Worm (Caenorhabditis elegans) whole organism, young adult: ENCODE measurements around the gene glb-9.

Experiments used
- B0019.2 ChIP-seq: fragments of 200-800 bp; sonication (Bioruptor generic); conservative IDR thresholded peaks from 2 replicates; pipeline ENCODE4 v1.3.6; 2022; ENCODE audit warnings: missing genetic modification reagents, missing genetic modification characterization, missing compliant biosample characterization
- B0336.3 ChIP-seq: fragments of 200-800 bp; sonication (Bioruptor generic); IDR thresholded peaks from 2 replicates; pipeline ENCODE4 v1.3.6; 2022; ENCODE audit warnings: missing genetic modification characterization, missing compliant biosample characterization
- C06A6.2 ChIP-seq: fragments of 200-800 bp; sonication (Bioruptor generic); conservative IDR thresholded peaks from 2 replicates; pipeline ENCODE4 v1.3.6; 2022; ENCODE audit warnings: missing genetic modification characterization, missing compliant biosample characterization
- F22D6.2 ChIP-seq: sonication (generic microtip); optimal IDR thresholded peaks from 2 replicates; lab custom pipeline; 2016; ENCODE audit warnings: mild to moderate bottlenecking, missing genetic modification characterization, missing compliant biosample characterization
- F23B12.7 ChIP-seq: sonication (generic microtip); optimal IDR thresholded peaks from 2 replicates; lab custom pipeline; 2017; ENCODE audit warnings: missing genetic modification characterization, mild to moderate bottlenecking, missing compliant biosample characterization, antibody characterized with exemption, moderate library complexity; ENCODE audit not compliant: insufficient read depth
- F49E8.2 ChIP-seq: sonication (generic microtip); optimal IDR thresholded peaks from 3 replicates; lab custom pipeline; 2017; ENCODE audit warnings: missing genetic modification characterization, mild to moderate bottlenecking, missing compliant biosample characterization, antibody characterized with exemption, moderate library complexity; ENCODE audit not compliant: insufficient read depth
- T07F8.4 ChIP-seq: sonication (generic microtip); optimal IDR thresholded peaks from 2 replicates; lab custom pipeline; 2016; ENCODE audit warnings: mild to moderate bottlenecking, missing genetic modification characterization, moderate library complexity, missing compliant biosample characterization
- Y53G8AR.9 ChIP-seq: fragments of 200-800 bp; sonication (Bioruptor generic); conservative IDR thresholded peaks from 2 replicates; pipeline ENCODE4 v1.3.6; 2022; ENCODE audit warnings: missing genetic modification reagents, missing genetic modification characterization, missing compliant biosample characterization
- Y56A3A.18 ChIP-seq: fragments of 200-800 bp; sonication (Bioruptor generic); IDR thresholded peaks from 2 replicates; pipeline ENCODE4 v1.3.6; 2022; ENCODE audit warnings: missing genetic modification reagents, missing genetic modification characterization, missing compliant biosample characterization
- Y79H2A.3 ChIP-seq: fragments of 200-800 bp; sonication (Bioruptor generic); conservative IDR thresholded peaks from 2 replicates; pipeline ENCODE4 v1.3.6; 2022; ENCODE audit warnings: missing genetic modification reagents, missing genetic modification characterization, missing compliant biosample characterization
- Y95B8A.8 ChIP-seq: fragments of 200-800 bp; sonication (Bioruptor generic); IDR thresholded peaks from 2 replicates; pipeline ENCODE4 v1.3.6; 2022; ENCODE audit warnings: missing genetic modification reagents, missing genetic modification characterization, missing compliant biosample characterization
- akir-1 ChIP-seq: fragments of 200-800 bp; sonication (Bioruptor generic); optimal IDR thresholded peaks from 2 replicates; lab custom pipeline; 2018; ENCODE audit warnings: mild to moderate bottlenecking, missing genetic modification characterization, moderate library complexity, missing compliant biosample characterization
- aptf-3 ChIP-seq: fragments of 200-800 bp; sonication (Bioruptor generic); IDR thresholded peaks from 2 replicates; pipeline ENCODE4 v1.3.6; 2022; ENCODE audit warnings: missing genetic modification characterization, missing compliant biosample characterization
- ccch-3 ChIP-seq: fragments of 200-800 bp; sonication (Bioruptor generic); optimal IDR thresholded peaks from 2 replicates; lab custom pipeline; 2018; ENCODE audit warnings: mild to moderate bottlenecking, missing genetic modification characterization, missing compliant biosample characterization
- cebp-2 ChIP-seq: fragments of 200-800 bp; sonication (Bioruptor generic); IDR thresholded peaks from 2 replicates; pipeline ENCODE4 v1.3.6; 2022; ENCODE audit warnings: missing genetic modification characterization, missing compliant biosample characterization
- ceh-100 ChIP-seq: fragments of 200-800 bp; sonication (Bioruptor generic); IDR thresholded peaks from 2 replicates; pipeline ENCODE4 v1.3.6; 2022; ENCODE audit warnings: missing genetic modification reagents, missing genetic modification characterization, missing compliant biosample characterization
- ceh-40 ChIP-seq: fragments of 200-800 bp; sonication (Bioruptor generic); IDR thresholded peaks from 2 replicates; pipeline ENCODE4 v1.3.6; 2022; ENCODE audit warnings: missing genetic modification characterization, missing compliant biosample characterization
- ceh-58 ChIP-seq: fragments of 200-800 bp; sonication (Bioruptor generic); IDR thresholded peaks from 2 replicates; pipeline ENCODE4 v1.3.6; 2022; ENCODE audit warnings: missing genetic modification characterization, missing compliant biosample characterization
- ceh-79 ChIP-seq: sonication (generic microtip); optimal IDR thresholded peaks from 2 replicates; lab custom pipeline; 2017; ENCODE audit warnings: mild to moderate bottlenecking, missing genetic modification characterization, missing compliant biosample characterization
- ceh-91 ChIP-seq: fragments of 200-800 bp; sonication (Bioruptor generic); IDR thresholded peaks from 2 replicates; pipeline ENCODE4 v1.3.6; 2022; ENCODE audit warnings: missing genetic modification reagents, missing genetic modification characterization, missing compliant biosample characterization
- chd-7 ChIP-seq: sonication (generic microtip); optimal IDR thresholded peaks from 2 replicates; lab custom pipeline; 2016; ENCODE audit warnings: mild to moderate bottlenecking, missing genetic modification characterization, moderate library complexity, missing compliant biosample characterization
- die-1 ChIP-seq: sonication (generic microtip); optimal IDR thresholded peaks from 2 replicates; lab custom pipeline; 2016; ENCODE audit warnings: missing genotype, mild to moderate bottlenecking, missing genetic modification characterization, missing compliant biosample characterization
- dox-1 ChIP-seq: fragments of 200-800 bp; sonication (Bioruptor generic); IDR thresholded peaks from 2 replicates; pipeline ENCODE4 v1.3.6; 2022; ENCODE audit warnings: missing genetic modification reagents, missing genetic modification characterization, missing compliant biosample characterization
- ekl-4 ChIP-seq: fragments of 200-800 bp; sonication (Bioruptor generic); IDR thresholded peaks from 2 replicates; pipeline ENCODE4 v1.3.6; 2022; ENCODE audit warnings: missing genetic modification reagents, missing genetic modification characterization, missing compliant biosample characterization
- fkh-3 ChIP-seq: sonication (generic microtip); optimal IDR thresholded peaks from 2 replicates; lab custom pipeline; 2016; ENCODE audit warnings: mild to moderate bottlenecking, missing genetic modification characterization, missing compliant biosample characterization
- him-1 ChIP-seq: sonication (generic microtip); optimal IDR thresholded peaks from 2 replicates; lab custom pipeline; 2016; ENCODE audit warnings: missing genotype, missing genetic modification reagents, missing genetic modification characterization, missing compliant biosample characterization
- hlh-26 ChIP-seq: fragments of 200-800 bp; sonication (Bioruptor generic); conservative IDR thresholded peaks from 2 replicates; pipeline ENCODE4 v1.3.6; 2022; ENCODE audit warnings: missing genetic modification reagents, missing genetic modification characterization, missing compliant biosample characterization
- lin-35 ChIP-seq, 3 experiments: fragments of 150-350 bp in 2 of 3; sonication (generic microtip) in 1 of 3; optimal IDR thresholded peaks; 2 replicates each; lab custom pipeline; 2014 to 2018; ENCODE audit warnings: missing biosample characterization in 3 of 3, missing genetic modification characterization in 3 of 3, missing genetic modification reagents in 3 of 3
- lin-54 ChIP-seq: fragments of 200-800 bp; sonication (Bioruptor generic); optimal IDR thresholded peaks from 2 replicates; lab custom pipeline; 2018; ENCODE audit warnings: mild to moderate bottlenecking, missing genetic modification characterization, missing compliant biosample characterization
- madf-3 ChIP-seq: fragments of 200-800 bp; sonication (Bioruptor generic); IDR thresholded peaks from 2 replicates; pipeline ENCODE4 v1.3.6; 2022; ENCODE audit warnings: missing genetic modification reagents, missing genetic modification characterization, missing compliant biosample characterization
- madf-6 ChIP-seq: fragments of 200-800 bp; sonication (Bioruptor generic); IDR thresholded peaks from 2 replicates; pipeline ENCODE4 v1.3.6; 2022; ENCODE audit warnings: missing genetic modification reagents, missing genetic modification characterization, missing compliant biosample characterization
- mcd-1 ChIP-seq: fragments of 200-800 bp; sonication (Bioruptor generic); IDR thresholded peaks from 2 replicates; pipeline ENCODE4 v1.3.6; 2022; ENCODE audit warnings: missing genetic modification reagents, missing genetic modification characterization, missing compliant biosample characterization
- mxl-1 ChIP-seq: sonication (generic microtip); optimal IDR thresholded peaks from 2 replicates; lab custom pipeline; 2016; ENCODE audit warnings: missing genetic modification characterization, missing compliant biosample characterization
- nfya-1 ChIP-seq: sonication (generic microtip); optimal IDR thresholded peaks from 2 replicates; lab custom pipeline; 2017; ENCODE audit warnings: antibody characterized with exemption, missing compliant biosample characterization, missing genetic modification characterization, borderline replicate concordance; ENCODE audit not compliant: insufficient read depth
- nhr-120 ChIP-seq: fragments of 200-800 bp; sonication (Bioruptor generic); IDR thresholded peaks from 2 replicates; pipeline ENCODE4 v1.3.6; 2022; ENCODE audit warnings: missing genetic modification characterization, missing compliant biosample characterization
- nhr-179 ChIP-seq: sonication (generic microtip); optimal IDR thresholded peaks from 2 replicates; lab custom pipeline; 2016; ENCODE audit warnings: mild to moderate bottlenecking, missing genetic modification characterization, missing compliant biosample characterization
- nhr-27 ChIP-seq: fragments of 200-800 bp; sonication (Bioruptor generic); optimal IDR thresholded peaks from 2 replicates; lab custom pipeline; 2018; ENCODE audit warnings: mild to moderate bottlenecking, missing genetic modification characterization, moderate library complexity, missing compliant biosample characterization
- pbrm-1 ChIP-seq: fragments of 200-800 bp; sonication (Bioruptor generic); IDR thresholded peaks from 2 replicates; pipeline ENCODE4 v1.3.6; 2022; ENCODE audit warnings: missing genetic modification reagents, missing genetic modification characterization, missing compliant biosample characterization
- rpc-1 ChIP-seq, 2 experiments: fragments of 150-350 bp in 1 of 2; sonication (generic microtip) in 1 of 2; optimal IDR thresholded peaks; 2 replicates each; lab custom pipeline; 2014 to 2018; ENCODE audit warnings: missing biosample characterization in 1 of 2, missing genetic modification characterization in 1 of 2, missing genetic modification reagents in 1 of 2, missing genotype in 1 of 2
- sea-2 ChIP-seq: fragments of 200-800 bp; sonication (Bioruptor generic); IDR thresholded peaks from 2 replicates; pipeline ENCODE4 v1.3.6; 2022; ENCODE audit warnings: missing genetic modification characterization, missing compliant biosample characterization
- snpc-1.1 ChIP-seq: sonication (generic microtip); optimal IDR thresholded peaks from 2 replicates; lab custom pipeline; 2017; ENCODE audit warnings: missing genetic modification characterization, mild to moderate bottlenecking, missing compliant biosample characterization, antibody characterized with exemption, moderate library complexity, missing genotype, missing genetic modification reagents; ENCODE audit not compliant: insufficient read depth
- snpc-1.3 ChIP-seq: sonication (generic microtip); optimal IDR thresholded peaks from 2 replicates; lab custom pipeline; 2017; ENCODE audit warnings: missing genetic modification characterization, mild to moderate bottlenecking, missing compliant biosample characterization, antibody characterized with exemption, moderate library complexity, missing genotype, missing genetic modification reagents; ENCODE audit not compliant: insufficient read depth
- snpc-3.4 ChIP-seq: sonication (generic microtip); optimal IDR thresholded peaks from 2 replicates; lab custom pipeline; 2017; ENCODE audit warnings: missing genetic modification characterization, mild to moderate bottlenecking, missing compliant biosample characterization, antibody characterized with exemption, moderate library complexity, missing genotype, missing genetic modification reagents
- tbx-9 ChIP-seq: sonication (generic microtip); optimal IDR thresholded peaks from 2 replicates; lab custom pipeline; 2016; ENCODE audit warnings: borderline replicate concordance, missing genetic modification characterization, inconsistent platforms, missing compliant biosample characterization
- ztf-22 ChIP-seq: fragments of 200-800 bp; sonication (Bioruptor generic); optimal IDR thresholded peaks from 2 replicates; lab custom pipeline; 2018; ENCODE audit warnings: mild to moderate bottlenecking, missing genetic modification characterization, moderate library complexity, missing compliant biosample characterization
- ztf-3 ChIP-seq: fragments of 200-800 bp; sonication (Bioruptor generic); optimal IDR thresholded peaks from 2 replicates; lab custom pipeline; 2018; ENCODE audit warnings: mild to moderate bottlenecking, missing genetic modification characterization, missing compliant biosample characterization

The glb-9 gene

DNA sequence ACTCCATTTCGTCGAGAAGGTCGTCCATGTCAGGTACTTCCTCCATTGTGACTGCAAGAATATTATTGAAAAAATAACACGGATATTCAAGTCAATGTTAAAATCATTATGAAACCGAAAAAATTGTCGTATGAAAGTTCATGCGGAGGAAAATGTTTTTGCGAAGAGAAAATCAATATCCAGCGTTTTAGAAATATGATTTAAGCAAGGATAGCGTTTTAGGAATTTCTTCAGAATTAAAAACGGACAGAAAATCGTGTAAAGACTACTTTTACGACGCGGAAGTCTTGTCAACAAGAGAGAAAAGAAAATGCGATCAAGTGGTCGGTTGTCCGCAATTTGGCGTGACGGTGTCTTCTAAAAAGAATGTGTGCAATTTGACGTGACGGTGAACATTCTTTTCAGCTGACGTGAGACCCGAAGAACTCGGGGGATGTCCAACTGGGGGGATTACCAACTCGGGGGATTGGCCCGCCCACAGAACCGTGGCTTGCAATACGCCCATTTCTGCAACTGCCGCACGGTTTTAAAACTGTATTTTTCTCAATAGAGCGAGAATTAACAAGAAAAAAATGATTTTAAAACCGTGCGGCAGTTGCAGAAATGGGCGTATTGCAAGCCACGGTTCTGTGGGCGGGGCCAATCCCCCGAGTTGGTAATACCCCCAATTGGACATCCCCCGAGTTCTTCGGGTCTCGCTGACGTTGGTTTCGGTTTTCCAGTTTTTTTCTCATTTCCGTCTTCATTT lies 40.5 kb downstream of the glb-9 start, which contains the start of the genes aka-1 and ubc-6 (continued):
- peak; percentile 39 for TF ChIP-seq F22D6.2 (tag; lab: Kevin White, UChicago)
- TF ChIP-seq ceh-91 (GFP tag; lab: Robert Waterston, UW): peak; percentile 93
- TF ChIP-seq akir-1 (GFP tag; lab: Kevin White, UChicago): peak; percentile 56
- TF ChIP-seq Y79H2A.3 (GFP tag; lab: Robert Waterston, UW): peak; percentile 95
- peak; percentile 96 for TF ChIP-seq mcd-1
- TF ChIP-seq fkh-3 (tag; lab: Kevin White, UChicago): no peak
- no peak for TF ChIP-seq nhr-179 (tag; lab: Kevin White, UChicago)
- peak; percentile 97 for TF ChIP-seq pbrm-1 (GFP tag; lab: Robert Waterston, UW)
- peak; percentile 87 for TF ChIP-seq madf-6 (GFP tag; lab: Robert Waterston, UW)
- peak; percentile 35 for TF ChIP-seq snpc-1.1
- peak; percentile 96 for TF ChIP-seq ekl-4 (GFP tag; lab: Robert Waterston, UW)
- TF ChIP-seq ztf-3 (GFP tag; lab: Kevin White, UChicago): peak; percentile 51
- TF ChIP-seq dox-1 (GFP tag; lab: Robert Waterston, UW): peak; percentile 98
- TF ChIP-seq nhr-27: peak; percentile 15
- TF ChIP-seq ceh-58 (GFP tag; lab: Robert Waterston, UW): 0 out of 2 replicates have a peak, but pooled peaks have one; percentile 74
- no peak for TF ChIP-seq mxl-1
- TF ChIP-seq aptf-3 (GFP tag; lab: Robert Waterston, UW): no peak
- peak; percentile 97 for TF ChIP-seq C06A6.2 (GFP tag; lab: Robert Waterston, UW)
- peak; percentile 98 for TF ChIP-seq ceh-100 (GFP tag; lab: Robert Waterston, UW)
- TF ChIP-seq lin-35 (GFP tag; optimal IDR thresholded peaks at IDR 0.05; lab: Kevin White, UChicago): peak in 1 of 3 experiments; percentile 70
- TF ChIP-seq T07F8.4 (tag; lab: Kevin White, UChicago): peak; percentile 69
- peak; percentile 94 for TF ChIP-seq Y95B8A.8 (GFP tag; lab: Robert Waterston, UW)
- peak; percentile 72 for TF ChIP-seq F23B12.7
- TF ChIP-seq die-1: peak; percentile 33
- TF ChIP-seq cebp-2 (GFP tag; lab: Robert Waterston, UW): peak; percentile 78; the same call in 1 of the 2 replicates
- 0 out of 2 replicates have a peak, but pooled peaks have one; percentile 34 for TF ChIP-seq sea-2 (GFP tag; lab: Robert Waterston, UW)
- TF ChIP-seq lin-54 (GFP tag; lab: Kevin White, UChicago): peak; percentile 89
- no peak for TF ChIP-seq ceh-79 (tag; lab: Kevin White, UChicago)
- no peak for TF ChIP-seq hlh-26 (GFP tag; lab: Robert Waterston, UW)
- TF ChIP-seq B0336.3 (GFP tag; lab: Robert Waterston, UW): peak; percentile 91
- peak; percentile 6 for TF ChIP-seq him-1 (tag; lab: Kevin White, UChicago)
- no peak for TF ChIP-seq tbx-9 (tag; lab: Kevin White, UChicago)
- peak; percentile 73 for TF ChIP-seq ztf-22
- peak; percentile 91 for TF ChIP-seq Y53G8AR.9
- peak; percentile 74 for TF ChIP-seq F49E8.2
- TF ChIP-seq snpc-3.4: peak; percentile 47
- no peak for TF ChIP-seq nfya-1 (tag; lab: Kevin White, UChicago)
- peak; percentile 75; the same call in 1 of the 2 replicates for TF ChIP-seq ceh-40 (GFP tag; lab: Robert Waterston, UW)
- TF ChIP-seq B0019.2 (GFP tag; lab: Robert Waterston, UW): peak; percentile 97
- no peak for TF ChIP-seq nhr-120
- peak; percentile 41 for TF ChIP-seq snpc-1.3
- peak; percentile 40 for TF ChIP-seq rpc-1 (optimal IDR thresholded peaks at IDR 0.05; lab: Kevin White, UChicago)
- no peak for TF ChIP-seq rpc-1 (tag; optimal IDR thresholded peaks at IDR 0.05; lab: Kevin White, UChicago)
- no peak for TF ChIP-seq ccch-3 (GFP tag; lab: Kevin White, UChicago)
- TF ChIP-seq Y56A3A.18 (GFP tag; lab: Robert Waterston, UW): peak; percentile 93; the same call in 1 of the 2 replicates
- peak; percentile 87 for TF ChIP-seq madf-3 (GFP tag; lab: Robert Waterston, UW)
- TF ChIP-seq chd-7: peak; percentile 71
